Worm (Caenorhabditis elegans): ENCODE measurements around the gene ivd-1.

Gene ivd-1

ce11 chrIV:5131781-5132180, 43.1 kb upstream of the ivd-1 start:
- TF ChIP-seq saeg-2 (GFP tag; IDR thresholded peaks at IDR 0.05) = no peak
- no peak for TF ChIP-seq cey-2 (tag; optimal IDR thresholded peaks at IDR 0.05; ENCODE audit: borderline replicate concordance, insufficient read depth)
- TF ChIP-seq F37D6.2 (tag; optimal IDR thresholded peaks at IDR 0.05) = no peak
- TF ChIP-seq lin-13 (GFP tag; optimal IDR thresholded peaks at IDR 0.05) = no peak
- no peak for TF ChIP-seq daf-19 (GFP tag; conservative IDR thresholded peaks at IDR 0.05)

- TF ChIP-seq lsy-2 (tag; optimal IDR thresholded peaks at IDR 0.05) (no peak), madf-5 (GFP tag; IDR thresholded peaks at IDR 0.05) (0 out of 4 replicates have a peak, but pooled peaks of 1 of the 2 experiments have one; percentile 48)
Observed at ce11 chrIV:5121995-5122394, 33.3 kb upstream of the ivd-1 start, which contains the start of gene tkr-3. Gene tkr-3 (minus strand): TSS chrIV:5122095.

DNA sequence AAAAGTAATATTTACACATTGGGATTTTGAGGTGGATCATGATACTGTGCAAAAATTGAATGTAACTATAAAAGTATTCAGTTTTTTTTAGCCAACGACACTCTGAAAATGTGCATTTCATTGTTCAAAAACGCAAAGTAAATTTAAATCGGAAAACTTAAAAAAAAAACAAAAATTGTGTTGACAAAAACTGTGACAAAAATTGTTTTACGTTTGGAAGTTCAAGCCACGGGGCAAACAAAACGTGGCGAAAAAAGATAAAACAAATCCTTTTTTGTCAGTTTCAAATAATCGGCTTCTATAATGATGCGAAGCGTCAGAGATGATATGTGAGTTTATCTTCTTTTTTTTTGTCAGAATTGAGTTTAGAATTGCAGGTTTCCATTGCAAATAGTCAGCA, 22.9 kb upstream of the ivd-1 start, which contains the start of gene AC7.3:
TSS of gene AC7.3 (plus strand) at position 301 of the 400 bp plus-strand sequence.
- TF ChIP-seq aha-1 (tag) (no peak), nhr-111 (GFP tag; optimal IDR thresholded peaks at IDR 0.05) (no peak), nhr-11 (tag; optimal IDR thresholded peaks at IDR 0.05) (no peak)

- TF ChIP-seq lin-29 (GFP tag; IDR thresholded peaks at IDR 0.05) (no peak), mdl-1 (tag; optimal IDR thresholded peaks at IDR 0.05) (peak in 1 of 2 experiments; percentile 42), nhr-111 (GFP tag; optimal IDR thresholded peaks at IDR 0.05) (no peak), Y105C5A.15 (GFP tag; IDR thresholded peaks at IDR 0.05) (no peak), pha-4 (GFP tag; IDR thresholded peaks at IDR 0.05) (no peak), pha-4 (tag; optimal IDR thresholded peaks at IDR 0.05) (no peak), fkh-10 (GFP tag; optimal IDR thresholded peaks at IDR 0.05) (no peak), cey-2 (tag; optimal IDR thresholded peaks at IDR 0.05; ENCODE audit: borderline replicate concordance, insufficient read depth) (no peak), nhr-76 (tag; optimal IDR thresholded peaks at IDR 0.05) (no peak), saeg-2 (GFP tag; IDR thresholded peaks at IDR 0.05) (no peak), unc-62 (GFP tag; optimal IDR thresholded peaks at IDR 0.05 in 1 of 2) (peak in 1 of 2 experiments; percentile 9), unc-62 (tag; optimal IDR thresholded peaks at IDR 0.05) (no peak), nhr-48 (tag; optimal IDR thresholded peaks at IDR 0.05) (no peak), nhr-41 (GFP tag; IDR thresholded peaks at IDR 0.05) (no peak), aha-1 (tag) (peak; percentile 98), ceh-20 (GFP tag; IDR thresholded peaks at IDR 0.05) (0 out of 2 replicates have a peak, but pooled peaks have one; percentile 57), snpc-4 (tag; optimal IDR thresholded peaks at IDR 0.05) (no peak)
Observed at ce11 chrIV:5110391-5110930, 21.8 kb upstream of the ivd-1 start.

DNA sequence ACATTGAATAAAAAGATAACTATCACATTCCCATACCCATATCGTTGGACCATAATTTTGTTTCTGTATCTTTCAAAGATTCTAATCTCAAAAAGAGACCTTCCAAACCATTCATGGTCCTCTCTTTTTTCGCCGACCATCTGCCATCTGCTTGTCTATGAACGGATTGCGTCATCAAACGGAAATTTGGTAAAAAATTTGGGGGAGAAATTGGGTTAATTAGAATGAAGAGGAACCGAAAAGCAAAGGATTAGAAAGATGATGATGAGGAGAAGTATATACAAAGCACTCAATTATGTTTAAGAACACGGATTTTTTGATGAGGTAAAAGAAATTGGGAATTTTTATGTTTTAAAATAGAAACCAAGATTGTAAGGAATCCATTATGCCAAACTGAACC, 21.3 kb upstream of the ivd-1 start:
- TF ChIP-seq snpc-1.2 (GFP tag; IDR thresholded peaks at IDR 0.05) (no peak), dpl-1 (GFP tag; optimal IDR thresholded peaks at IDR 0.05) (no peak), fos-1 (tag; optimal IDR thresholded peaks at IDR 0.05) (no peak), tra-1 (GFP tag; IDR thresholded peaks at IDR 0.05) (no peak), lin-39 (tag; optimal IDR thresholded peaks at IDR 0.05) (no peak), ces-1 (GFP tag; optimal IDR thresholded peaks at IDR 0.05) (no peak), hlh-11 (tag; optimal IDR thresholded peaks at IDR 0.05) (no peak), Y5F2A.4 (GFP tag; optimal IDR thresholded peaks at IDR 0.05) (no peak), mxl-2 (GFP tag; conservative IDR thresholded peaks at IDR 0.05) (no peak), daf-8 (GFP tag; IDR thresholded peaks at IDR 0.05) (no peak), lsy-2 (tag; optimal IDR thresholded peaks at IDR 0.05) (no peak), lir-3 (tag; optimal IDR thresholded peaks at IDR 0.05) (no peak), snpc-4 (tag; optimal IDR thresholded peaks at IDR 0.05) (no peak), tag-97 (GFP tag; IDR thresholded peaks at IDR 0.05) (no peak), F26F4.8 (GFP tag; conservative IDR thresholded peaks at IDR 0.05) (no peak), aly-2 (tag; optimal IDR thresholded peaks at IDR 0.05) (no peak), nhr-111 (GFP tag; optimal IDR thresholded peaks at IDR 0.05) (no peak)
